Worm (Caenorhabditis elegans) whole organism, L2 larva: ENCODE data around the gene nspg-14.

Source experiments
- nhr-77 ChIP-seq: fragments of 150-350 bp; optimal IDR thresholded peaks from 2 replicates; lab custom pipeline; 2014; ENCODE audit warnings: missing biosample characterization, missing genetic modification characterization
- unc-55 ChIP-seq: fragments of 150-350 bp; sonication (generic microtip); optimal IDR thresholded peaks from 3 replicates; lab custom pipeline; 2014; ENCODE audit warnings: missing biosample characterization, missing genetic modification reagents, missing genetic modification characterization
- unc-62 ChIP-seq: fragments of 150-350 bp; optimal IDR thresholded peaks from 2 replicates; lab custom pipeline; 2014; ENCODE audit warnings: missing biosample characterization, missing genetic modification reagents, missing genetic modification characterization

ce11 chrX:5276772-5277171 is 23.9 kb downstream of the nspg-14 start:
- TF ChIP-seq nhr-77 (no peak), unc-62 (GFP tag; lab: Kevin White, UChicago) (no peak), unc-55 (no peak)
